Worm (Caenorhabditis elegans): Measurements from ENCODE around the gene Y66D12A.30.

DNA sequence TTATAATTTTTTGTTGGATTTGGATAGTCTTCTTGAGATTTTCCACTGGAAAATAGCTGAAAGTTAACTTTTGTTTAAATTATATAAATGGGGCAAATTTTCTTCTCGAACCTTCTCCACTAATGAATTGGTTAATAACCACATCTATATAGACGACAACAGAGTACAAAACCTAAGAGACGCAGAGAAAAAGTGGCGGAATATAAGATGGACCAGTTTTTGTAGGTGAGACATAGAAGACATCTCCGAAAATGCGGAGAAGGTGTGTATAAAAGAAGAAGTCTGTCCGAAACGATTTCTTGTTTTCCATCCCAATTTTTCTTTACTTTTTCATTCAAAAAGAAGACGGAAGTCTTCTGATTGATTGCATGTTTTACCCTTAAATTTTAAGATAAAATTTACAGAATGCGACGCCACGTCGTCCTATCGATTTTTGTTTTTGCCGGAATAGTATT is 15.2 kb downstream of the Y66D12A.30 start, which contains the start of gene gly-8:
- TF ChIP-seq skn-1 (tag; optimal IDR thresholded peaks at IDR 0.05): no peak
- TF ChIP-seq nhr-11 (tag; optimal IDR thresholded peaks at IDR 0.05): no peak
- TF ChIP-seq nhr-12 (tag; optimal IDR thresholded peaks at IDR 0.05): no peak
- no peak for TF ChIP-seq aly-2 (tag; optimal IDR thresholded peaks at IDR 0.05)
- TF ChIP-seq mdl-1 (tag; optimal IDR thresholded peaks at IDR 0.05): no peak
- TF ChIP-seq blmp-1 (tag; optimal IDR thresholded peaks at IDR 0.05): peak; percentile 56
- no peak for TF ChIP-seq C04F5.9 (tag; optimal IDR thresholded peaks at IDR 0.05)
- TF ChIP-seq snpc-4 (tag; optimal IDR thresholded peaks at IDR 0.05): no peak
- no peak for TF ChIP-seq lin-13 (GFP tag; optimal IDR thresholded peaks at IDR 0.05)
- peak in 1 of 6 experiments; percentile 33 for TF ChIP-seq elt-3 (tag; optimal IDR thresholded peaks at IDR 0.05)
- no peak for TF ChIP-seq pag-3 (tag; optimal IDR thresholded peaks at IDR 0.05; ENCODE audit: borderline replicate concordance, insufficient read depth)

Measured in whole organism, L1 larva.